Worm (Caenorhabditis elegans): Measurements from ENCODE around the gene C17B7.5.

DNA sequence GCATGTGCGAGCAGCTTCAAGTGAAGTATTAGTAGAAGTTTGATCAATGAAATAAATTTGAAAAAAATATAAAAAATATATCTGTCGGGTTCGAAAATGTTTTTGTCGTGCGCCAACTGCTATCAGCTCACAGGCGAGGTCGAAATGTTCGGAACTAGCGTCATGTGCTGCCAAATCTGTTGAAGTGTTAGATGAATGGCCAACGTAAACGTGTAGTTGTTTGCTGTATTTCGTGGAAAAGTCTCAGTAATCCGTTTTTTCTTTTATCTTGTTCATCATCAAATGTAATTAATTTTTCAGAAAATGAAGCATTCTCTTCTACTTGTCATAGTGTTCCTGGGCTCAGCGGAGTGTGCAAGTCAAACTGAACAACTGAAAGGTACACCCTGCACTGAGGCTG lies 16.4 kb downstream of the C17B7.5 start, which contains the start of gene C17B7.15:
- TF ChIP-seq pqm-1 (tag; optimal IDR thresholded peaks at IDR 0.05) (no peak), nhr-11 (tag; optimal IDR thresholded peaks at IDR 0.05) (no peak), nhr-237 (tag; optimal IDR thresholded peaks at IDR 0.05) (no peak), nfya-1 (tag; optimal IDR thresholded peaks at IDR 0.05; ENCODE audit: insufficient read depth) (no peak), nhr-43 (tag; optimal IDR thresholded peaks at IDR 0.05; ENCODE audit: poor library complexity, severe bottlenecking) (no peak), R02D3.7 (tag; optimal IDR thresholded peaks at IDR 0.05) (no peak), unc-62 (GFP tag; optimal IDR thresholded peaks at IDR 0.05) (no peak), snpc-4 (tag; optimal IDR thresholded peaks at IDR 0.05) (no peak), ztf-11 (tag; optimal IDR thresholded peaks at IDR 0.05) (no peak), pha-4 (tag; optimal IDR thresholded peaks at IDR 0.05) (no peak), fkh-10 (GFP tag; optimal IDR thresholded peaks at IDR 0.05) (no peak), ama-1 (optimal IDR thresholded peaks at IDR 0.05) (no peak)

Data from whole organism, L3 larva.